Worm (Caenorhabditis elegans): Measurements from ENCODE around the gene klc-2.

The klc-2 gene

ce11 chrV:5591887-5592286, 10.7 kb upstream of the klc-2 start (continued):
- no peak for TF ChIP-seq cebp-1 (GFP tag; IDR thresholded peaks at IDR 0.05)
- no peak for TF ChIP-seq cebp-1 (tag; optimal IDR thresholded peaks at IDR 0.05)
- TF ChIP-seq nhr-120 (GFP tag; IDR thresholded peaks at IDR 0.05), result 0 out of 2 replicates have a peak, but pooled peaks have one; percentile 54
- no peak for TF ChIP-seq F23B12.7 (tag; optimal IDR thresholded peaks at IDR 0.05; ENCODE audit: insufficient read depth)

- peak; percentile 39 for TF ChIP-seq hmg-1.2 (GFP tag; IDR thresholded peaks at IDR 0.05)
- TF ChIP-seq egl-44 (GFP tag; IDR thresholded peaks at IDR 0.05), result peak; percentile 72; the same call in 1 of the 2 replicates
- 0 out of 2 replicates have a peak, but pooled peaks have one; percentile 50 for TF ChIP-seq aptf-3 (GFP tag; IDR thresholded peaks at IDR 0.05)
- TF ChIP-seq ztf-28 (GFP tag; IDR thresholded peaks at IDR 0.05), result no peak
- TF ChIP-seq nhr-90 (tag; optimal IDR thresholded peaks at IDR 0.05), result peak; percentile 32
- no peak for TF ChIP-seq T07F8.4 (tag; optimal IDR thresholded peaks at IDR 0.05)
- TF ChIP-seq hsf-1 (GFP tag; IDR thresholded peaks at IDR 0.05), result 0 out of 2 replicates have a peak, but pooled peaks have one; percentile 11
- peak; percentile 38 for TF ChIP-seq ztf-18 (tag; optimal IDR thresholded peaks at IDR 0.05)
- 0 out of 2 replicates have a peak, but pooled peaks have one; percentile 51 for TF ChIP-seq attf-6 (GFP tag; IDR thresholded peaks at IDR 0.05)
- TF ChIP-seq ZK185.1 (tag; optimal IDR thresholded peaks at IDR 0.05; ENCODE audit: poor library complexity, severe bottlenecking), result peak; percentile 13
- TF ChIP-seq tbp1 (GFP tag; optimal IDR thresholded peaks at IDR 0.05), result peak; percentile 81
- TF ChIP-seq nhr-27 (tag; optimal IDR thresholded peaks at IDR 0.05), result no peak
- peak; percentile 25 for TF ChIP-seq F49E8.2 (tag; optimal IDR thresholded peaks at IDR 0.05; ENCODE audit: insufficient read depth)
- peak; percentile 68 for TF ChIP-seq die-1 (tag; optimal IDR thresholded peaks at IDR 0.05)
- no peak for TF ChIP-seq attf-5 (GFP tag; optimal IDR thresholded peaks at IDR 0.05)
- peak; percentile 50 for TF ChIP-seq B0261.1 (tag; optimal IDR thresholded peaks at IDR 0.05)
- TF ChIP-seq lsl-1 (GFP tag; optimal IDR thresholded peaks at IDR 0.05), result peak; percentile 38
- TF ChIP-seq madf-6 (GFP tag; IDR thresholded peaks at IDR 0.05), result peak; percentile 79
- peak; percentile 87 for TF ChIP-seq snpc-1.1 (tag; optimal IDR thresholded peaks at IDR 0.05; ENCODE audit: insufficient read depth)
- 0 out of 2 replicates have a peak, but pooled peaks have one; percentile 62 for TF ChIP-seq ztf-25 (GFP tag; IDR thresholded peaks at IDR 0.05)
- peak; percentile 12 for TF ChIP-seq lin-54 (GFP tag; optimal IDR thresholded peaks at IDR 0.05)
- TF ChIP-seq Y79H2A.3 (GFP tag; conservative IDR thresholded peaks at IDR 0.05), result no peak
- peak; percentile 76; the same call in 1 of the 2 replicates for TF ChIP-seq lin-26 (GFP tag; IDR thresholded peaks at IDR 0.05)
- TF ChIP-seq madf-10 (tag; optimal IDR thresholded peaks at IDR 0.05), result no peak
- peak; percentile 59 for TF ChIP-seq athp-1 (tag; optimal IDR thresholded peaks at IDR 0.05)
- TF ChIP-seq pha-4 (tag; optimal IDR thresholded peaks at IDR 0.05), result no peak
- 0 out of 2 replicates have a peak, but pooled peaks have one; percentile 43 for TF ChIP-seq madf-3 (GFP tag; IDR thresholded peaks at IDR 0.05)
- TF ChIP-seq D2030.7 (GFP tag; IDR thresholded peaks at IDR 0.05), result peak; percentile 58
- no peak for TF ChIP-seq hlh-26 (GFP tag; conservative IDR thresholded peaks at IDR 0.05)
- peak; percentile 66 for TF ChIP-seq snpc-4 (GFP tag; optimal IDR thresholded peaks at IDR 0.05)
- peak; percentile 83 to 92 (median 86) for TF ChIP-seq snpc-4 (tag; optimal IDR thresholded peaks at IDR 0.05)
- TF ChIP-seq sptf-2 (GFP tag; optimal IDR thresholded peaks at IDR 0.05), result no peak
- TF ChIP-seq rcor-1 (GFP tag; IDR thresholded peaks at IDR 0.05), result peak; percentile 63
- TF ChIP-seq fkh-3 (tag; optimal IDR thresholded peaks at IDR 0.05), result no peak
- 0 out of 2 replicates have a peak, but pooled peaks have one; percentile 25 for TF ChIP-seq bed-2 (GFP tag; IDR thresholded peaks at IDR 0.05)
- TF ChIP-seq madf-8 (GFP tag; conservative IDR thresholded peaks at IDR 0.05), result peak; percentile 24; the same call in 1 of the 2 replicates
- TF ChIP-seq rpc-1 (optimal IDR thresholded peaks at IDR 0.05), result peak; percentile 54
- TF ChIP-seq rpc-1 (tag; optimal IDR thresholded peaks at IDR 0.05), result peak; percentile 75
- peak; percentile 30; the same call in 1 of the 2 replicates for TF ChIP-seq F33H1.4 (GFP tag; IDR thresholded peaks at IDR 0.05)
- TF ChIP-seq Y95B8A.8 (GFP tag; IDR thresholded peaks at IDR 0.05), result 0 out of 2 replicates have a peak, but pooled peaks have one; percentile 38
- no peak for TF ChIP-seq mcd-1 (GFP tag; IDR thresholded peaks at IDR 0.05)
- TF ChIP-seq aptf-2 (GFP tag; conservative IDR thresholded peaks at IDR 0.05), result no peak
- no peak for TF ChIP-seq F23B12.7 (tag; optimal IDR thresholded peaks at IDR 0.05; ENCODE audit: insufficient read depth)
These were observed 6.7 kb upstream of the klc-2 start for ce11 chrV:5587955-5588354.
